Worm (Caenorhabditis elegans) whole organism, L2 larva: ENCODE data around the gene daf-38.

ENCODE experiments used
- C34F6.9 ChIP-seq: fragments of 150-350 bp; optimal IDR thresholded peaks from 2 replicates; lab custom pipeline; 2014; ENCODE audit warnings: missing biosample characterization, missing genetic modification characterization
- R02D3.7 ChIP-seq: fragments of 150-350 bp; optimal IDR thresholded peaks from 2 replicates; lab custom pipeline; 2014; ENCODE audit warnings: missing biosample characterization, missing genetic modification characterization
- alr-1 ChIP-seq: fragments of 150-350 bp; optimal IDR thresholded peaks from 2 replicates; lab custom pipeline; 2014; ENCODE audit warnings: missing biosample characterization, missing genetic modification characterization
- ama-1 ChIP-seq: fragments of 150-350 bp; optimal IDR thresholded peaks from 2 replicates; lab custom pipeline; 2018; ENCODE audit warnings: inconsistent platforms
- ceh-82 ChIP-seq: fragments of 150-350 bp; optimal IDR thresholded peaks from 2 replicates; lab custom pipeline; 2014; ENCODE audit warnings: missing biosample characterization, missing genetic modification characterization
- dmd-4 ChIP-seq: sonication (generic microtip); optimal IDR thresholded peaks from 2 replicates; lab custom pipeline; 2017; ENCODE audit warnings: missing biosample characterization, missing genetic modification characterization
- egl-27 ChIP-seq: sonication (generic microtip); optimal IDR thresholded peaks from 3 replicates; lab custom pipeline; 2017; ENCODE audit warnings: missing biosample characterization, missing genetic modification reagents, missing genetic modification characterization
- elt-3 ChIP-seq: sonication (generic microtip); optimal IDR thresholded peaks from 2 replicates; lab custom pipeline; 2017; ENCODE audit warnings: missing biosample characterization, missing genetic modification characterization
- fos-1 ChIP-seq: fragments of 150-350 bp; optimal IDR thresholded peaks from 2 replicates; lab custom pipeline; 2014; ENCODE audit warnings: missing biosample characterization, missing genetic modification characterization
- gmeb-1 ChIP-seq: fragments of 150-350 bp; optimal IDR thresholded peaks from 2 replicates; lab custom pipeline; 2014; ENCODE audit warnings: missing biosample characterization, missing genetic modification characterization
- lin-11 ChIP-seq: fragments of 150-350 bp; sonication (generic microtip); optimal IDR thresholded peaks from 2 replicates; lab custom pipeline; 2014; ENCODE audit warnings: missing biosample characterization, missing genetic modification characterization, inconsistent platforms, mixed read lengths
- lin-39 ChIP-seq: fragments of 150-350 bp; optimal IDR thresholded peaks from 2 replicates; lab custom pipeline; 2014; ENCODE audit warnings: missing biosample characterization, missing genetic modification reagents, missing genetic modification characterization
- mab-5 ChIP-seq: fragments of 150-350 bp; optimal IDR thresholded peaks from 2 replicates; lab custom pipeline; 2014; ENCODE audit warnings: missing biosample characterization, missing genetic modification characterization
- mdl-1 ChIP-seq, 2 experiments: fragments of 150-350 bp in 1 of 2; sonication (generic microtip) in 1 of 2; optimal IDR thresholded peaks; 2 replicates each; lab custom pipeline; 2017; ENCODE audit warnings: missing biosample characterization in 2 of 2, missing genetic modification characterization in 2 of 2
- nhr-10 ChIP-seq: sonication (generic microtip); optimal IDR thresholded peaks from 2 replicates; lab custom pipeline; 2017; ENCODE audit warnings: missing biosample characterization, missing genetic modification characterization
- nhr-12 ChIP-seq: fragments of 150-350 bp; optimal IDR thresholded peaks from 2 replicates; lab custom pipeline; 2014; ENCODE audit warnings: missing biosample characterization, missing genetic modification characterization
- nhr-129 ChIP-seq: fragments of 150-350 bp; optimal IDR thresholded peaks from 2 replicates; lab custom pipeline; 2014; ENCODE audit warnings: missing biosample characterization, missing genetic modification characterization
- nhr-23 ChIP-seq: fragments of 150-350 bp; optimal IDR thresholded peaks from 2 replicates; lab custom pipeline; 2014; ENCODE audit warnings: missing biosample characterization, missing genetic modification reagents, missing genetic modification characterization
- nhr-237 ChIP-seq: fragments of 150-350 bp; optimal IDR thresholded peaks from 2 replicates; lab custom pipeline; 2014; ENCODE audit warnings: missing biosample characterization, missing genetic modification characterization
- nhr-25 ChIP-seq: fragments of 150-350 bp; sonication (generic microtip); optimal IDR thresholded peaks from 3 replicates; lab custom pipeline; 2014; ENCODE audit warnings: missing biosample characterization, missing genetic modification characterization
- nhr-77 ChIP-seq: fragments of 150-350 bp; optimal IDR thresholded peaks from 2 replicates; lab custom pipeline; 2014; ENCODE audit warnings: missing biosample characterization, missing genetic modification characterization
- peb-1 ChIP-seq: fragments of 150-350 bp; optimal IDR thresholded peaks from 2 replicates; lab custom pipeline; 2014; ENCODE audit warnings: missing biosample characterization, missing genetic modification characterization
- sem-4 ChIP-seq: fragments of 150-350 bp; optimal IDR thresholded peaks from 2 replicates; lab custom pipeline; 2014; ENCODE audit warnings: missing biosample characterization, missing genetic modification reagents, missing genetic modification characterization
- skn-1 ChIP-seq: sonication (generic microtip); optimal IDR thresholded peaks from 2 replicates; lab custom pipeline; 2017; ENCODE audit warnings: missing biosample characterization, missing genetic modification characterization
- sma-9 ChIP-seq, 2 experiments: fragments of 150-350 bp in 1 of 2; sonication (generic microtip) in 1 of 2; optimal IDR thresholded peaks; 2 replicates each; lab custom pipeline; 2014 to 2016; ENCODE audit warnings: missing genetic modification characterization in 2 of 2, mild to moderate bottlenecking in 1 of 2, missing biosample characterization in 1 of 2, missing compliant biosample characterization in 1 of 2, missing genetic modification reagents in 1 of 2, moderate library complexity in 1 of 2
- snpc-4 ChIP-seq: fragments of 150-350 bp; optimal IDR thresholded peaks from 2 replicates; lab custom pipeline; 2014; ENCODE audit warnings: missing biosample characterization, missing genetic modification characterization
- unc-39 ChIP-seq: fragments of 150-350 bp; optimal IDR thresholded peaks from 2 replicates; lab custom pipeline; 2014; ENCODE audit warnings: missing biosample characterization, missing genetic modification characterization
- unc-55 ChIP-seq: fragments of 150-350 bp; sonication (generic microtip); optimal IDR thresholded peaks from 3 replicates; lab custom pipeline; 2014; ENCODE audit warnings: missing biosample characterization, missing genetic modification reagents, missing genetic modification characterization
- unc-62 ChIP-seq: fragments of 150-350 bp; optimal IDR thresholded peaks from 2 replicates; lab custom pipeline; 2014; ENCODE audit warnings: missing biosample characterization, missing genetic modification reagents, missing genetic modification characterization
- zag-1 ChIP-seq: fragments of 150-350 bp; optimal IDR thresholded peaks from 2 replicates; lab custom pipeline; 2014; ENCODE audit warnings: missing biosample characterization, missing genetic modification characterization
- ztf-11 ChIP-seq: sonication (generic microtip); optimal IDR thresholded peaks from 2 replicates; lab custom pipeline; 2017; ENCODE audit warnings: missing biosample characterization, missing genetic modification characterization
- ztf-4 ChIP-seq: fragments of 150-350 bp; optimal IDR thresholded peaks from 2 replicates; lab custom pipeline; 2014; ENCODE audit warnings: missing biosample characterization, missing genetic modification characterization

Gene daf-38

ce11 chrIV:15849656-15850055 lies 29.8 kb downstream of the daf-38 start, which contains the start of gene Y105C5A.24:
TSS of gene Y105C5A.24 (plus strand) at chrIV:15849875.
- TF ChIP-seq fos-1 (tag; lab: Kevin White, UChicago) (peak; percentile 69), sma-9 (GFP tag; optimal IDR thresholded peaks at IDR 0.05; lab: Kevin White, UChicago) (no peak), sma-9 (tag; optimal IDR thresholded peaks at IDR 0.05; lab: Kevin White, UChicago) (no peak), gmeb-1 (tag; lab: Kevin White, UChicago) (peak; percentile 18)
- TF ChIP-seq, all 48 proteins: peak for 2

- TF ChIP-seq skn-1 (tag; lab: Kevin White, UChicago) (no peak), nhr-77 (tag; lab: Kevin White, UChicago) (no peak), ama-1 (lab: Kevin White, UChicago) (no peak), dmd-4 (no peak), peb-1 (no peak), egl-27 (tag; lab: Kevin White, UChicago) (no peak), nhr-25 (tag; lab: Kevin White, UChicago) (no peak), nhr-23 (no peak), unc-55 (GFP tag; lab: Kevin White, UChicago) (no peak), nhr-12 (tag; lab: Kevin White, UChicago) (no peak), R02D3.7 (no peak), unc-62 (GFP tag; lab: Kevin White, UChicago) (no peak), unc-39 (tag; lab: Kevin White, UChicago) (no peak), gmeb-1 (tag; lab: Kevin White, UChicago) (no peak), fos-1 (tag; lab: Kevin White, UChicago) (no peak), ztf-11 (no peak), C34F6.9 (tag; lab: Kevin White, UChicago) (no peak), ceh-82 (no peak), mdl-1 (tag; optimal IDR thresholded peaks at IDR 0.05; lab: Kevin White, UChicago) (no peak), alr-1 (tag; lab: Kevin White, UChicago) (no peak)
Measured at ce11 chrIV:15850647-15851046, 30.8 kb downstream of the daf-38 start.

ce11 chrIV:15852875-15853793 lies 33.3 kb downstream of the daf-38 start:
- TF ChIP-seq zag-1 = no peak
- no peak for TF ChIP-seq peb-1
- TF ChIP-seq ztf-11 = no peak
- no peak for TF ChIP-seq lin-11 (tag; lab: Kevin White, UChicago)
- TF ChIP-seq snpc-4 (tag; lab: Kevin White, UChicago) = peak; percentile 77
- TF ChIP-seq, all 48 proteins: peak for 1

- TF ChIP-seq gmeb-1 (tag; lab: Kevin White, UChicago) (no peak), lin-11 (tag; lab: Kevin White, UChicago) (no peak), sem-4 (no peak)
Measured at ce11 chrIV:15853820-15854426, 34.1 kb downstream of the daf-38 start.

ce11 chrIV:15861499-15861898 lies 41.6 kb downstream of the daf-38 start:
- TF ChIP-seq elt-3 (tag; lab: Kevin White, UChicago) (no peak), nhr-129 (tag; lab: Kevin White, UChicago) (no peak)

- TF ChIP-seq mab-5 (no peak), lin-39 (no peak), ztf-4 (tag; lab: Kevin White, UChicago) (no peak), nhr-237 (no peak), elt-3 (tag; lab: Kevin White, UChicago) (no peak), C34F6.9 (tag; lab: Kevin White, UChicago) (no peak), ceh-82 (no peak), sem-4 (no peak), nhr-10 (tag; lab: Kevin White, UChicago) (no peak), mdl-1 (tag; optimal IDR thresholded peaks at IDR 0.05; lab: Kevin White, UChicago) (no peak), R02D3.7 (no peak), dmd-4 (no peak)
Measured at ce11 chrIV:15868288-15868687, 48.4 kb downstream of the daf-38 start.
